Worm (Caenorhabditis elegans) whole organism, midembryonic: ENCODE data around the gene F57B1.6.

Experiments
- med-1 ChIP-seq: sonication (generic microtip); optimal IDR thresholded peaks from 2 replicates; lab custom pipeline; 2017; ENCODE audit warnings: missing genetic modification characterization, mild to moderate bottlenecking, missing compliant biosample characterization, antibody characterized with exemption, missing genetic modification reagents; ENCODE audit not compliant: insufficient read depth
- ref-1 ChIP-seq: fragments of 200-800 bp; sonication (Bioruptor generic); conservative IDR thresholded peaks from 2 replicates; pipeline ENCODE4 v1.3.6; 2022; ENCODE audit warnings: missing genetic modification reagents, missing genetic modification characterization, missing compliant biosample characterization
- tab-1 ChIP-seq: fragments of 200-800 bp; sonication (Bioruptor generic); IDR thresholded peaks from 2 replicates; pipeline ENCODE4 v1.3.6; 2022; ENCODE audit warnings: missing genetic modification characterization, missing compliant biosample characterization

ce11 chrV:13202127-13202610 lies 7.3 kb upstream of the F57B1.6 start, which contains the start of the genes col-159 and col-160:
- TF ChIP-seq tab-1 (GFP tag; lab: Robert Waterston, UW), result no peak
- TF ChIP-seq med-1, result no peak
- TF ChIP-seq ref-1 (GFP tag; lab: Robert Waterston, UW), result no peak
